Fruit fly (Drosophila melanogaster): Measurements from ENCODE around the gene Akap200.
A peak's percentile ranks its signal among the peaks of the same experiment; 100 is the strongest.

Akap200 gene

dm6 chr2L:8471667-8472066 is 56.2 kb downstream of the Akap200 start (continued):
- TF ChIP-seq jumu (GFP tag; optimal IDR thresholded peaks at IDR 0.05) (no peak), Asciz (GFP tag; optimal IDR thresholded peaks at IDR 0.05) (no peak), pum (GFP tag; optimal IDR thresholded peaks at IDR 0.05) (no peak), Hr39 (optimal IDR thresholded peaks at IDR 0.05) (no peak), gem (tag; optimal IDR thresholded peaks at IDR 0.05) (peak; percentile 67), CG6683 (GFP tag; optimal IDR thresholded peaks at IDR 0.05) (no peak), CG7745 (tag; optimal IDR thresholded peaks at IDR 0.05) (no peak), CG7556 (GFP tag; optimal IDR thresholded peaks at IDR 0.05) (no peak), CG17829 (tag; optimal IDR thresholded peaks at IDR 0.05) (peak; percentile 64), cwo (GFP tag; optimal IDR thresholded peaks at IDR 0.05) (no peak), Dll (GFP tag; IDR thresholded peaks at IDR 0.05; ENCODE audit: partially characterized antibody) (no peak), CG5180 (GFP tag; optimal IDR thresholded peaks at IDR 0.05) (no peak), CG17568 (GFP tag; optimal IDR thresholded peaks at IDR 0.05) (no peak), sob (GFP tag; IDR thresholded peaks at IDR 0.05) (no peak), ssp (GFP tag; IDR thresholded peaks at IDR 0.05) (no peak), slp2 (GFP tag; optimal IDR thresholded peaks at IDR 0.05) (no peak), org-1 (GFP tag; optimal IDR thresholded peaks at IDR 0.05) (no peak), toy (GFP tag; IDR thresholded peaks at IDR 0.05) (no peak), ranshi (GFP tag; IDR thresholded peaks at IDR 0.05) (no peak), slbo (GFP tag; IDR thresholded peaks at IDR 0.05) (no peak), ewg (GFP tag; optimal IDR thresholded peaks at IDR 0.05) (no peak), usp (GFP tag; optimal IDR thresholded peaks at IDR 0.05) (no peak), Sry-δ (GFP tag; optimal IDR thresholded peaks at IDR 0.05) (no peak), Pdp1 (GFP tag; optimal IDR thresholded peaks at IDR 0.05) (peak in 1 of 2 experiments; percentile 42), CG4820 (GFP tag; optimal IDR thresholded peaks at IDR 0.05) (peak; percentile 50), CG15601 (tag; optimal IDR thresholded peaks at IDR 0.05) (no peak), da (GFP tag; optimal IDR thresholded peaks at IDR 0.05) (no peak), CG6854 (GFP tag; optimal IDR thresholded peaks at IDR 0.05) (no peak), CG2889 (GFP tag; IDR thresholded peaks at IDR 0.05) (no peak), CG11560 (tag; IDR thresholded peaks at IDR 0.05) (no peak), CG17385 (GFP tag; optimal IDR thresholded peaks at IDR 0.05) (no peak), CG31441 (GFP tag; IDR thresholded peaks at IDR 0.05) (peak; percentile 45; the same call in 1 of the 2 replicates), psq (GFP tag; optimal IDR thresholded peaks at IDR 0.05) (no peak), gfzf (GFP tag; optimal IDR thresholded peaks at IDR 0.05) (no peak), CG34422 (GFP tag; IDR thresholded peaks at IDR 0.05) (no peak), Six4 (GFP tag; optimal IDR thresholded peaks at IDR 0.05) (no peak), CG32767 (GFP tag; IDR thresholded peaks at IDR 0.05) (no peak), CG16815 (GFP tag; optimal IDR thresholded peaks at IDR 0.05) (peak; percentile 32), CG11247 (GFP tag; IDR thresholded peaks at IDR 0.05) (no peak), nerfin-1 (tag; optimal IDR thresholded peaks at IDR 0.05) (no peak), fd96Cb (tag; optimal IDR thresholded peaks at IDR 0.05) (peak; percentile 58), NC2α (GFP tag; optimal IDR thresholded peaks at IDR 0.05) (no peak), CG30431 (GFP tag; optimal IDR thresholded peaks at IDR 0.05) (no peak), fd64A (GFP tag; optimal IDR thresholded peaks at IDR 0.05) (no peak), Spps (tag; optimal IDR thresholded peaks at IDR 0.05) (peak; percentile 38), HLH54F (GFP tag; optimal IDR thresholded peaks at IDR 0.05) (no peak), CG2712 (tag; optimal IDR thresholded peaks at IDR 0.05) (peak; percentile 72), CG18764 (GFP tag; optimal IDR thresholded peaks at IDR 0.05) (no peak), CG34224 (GFP tag; IDR thresholded peaks at IDR 0.05; ENCODE audit: partially characterized antibody) (no peak), Meics (GFP tag; optimal IDR thresholded peaks at IDR 0.05) (no peak), ftz-f1 (GFP tag; optimal IDR thresholded peaks at IDR 0.05) (no peak), hth (optimal IDR thresholded peaks at IDR 0.05) (no peak), eyg (GFP tag; optimal IDR thresholded peaks at IDR 0.05) (no peak)

Measured in whole organism, embryonic.